Worm (Caenorhabditis elegans): Measurements from ENCODE around the gene R04D3.2.

ce11 chrX:13288715-13289114 lies 2.3 kb upstream of the R04D3.2 start, which contains the start of gene R04D3.4:
- TF ChIP-seq nhr-12 (tag; optimal IDR thresholded peaks at IDR 0.05) = no peak
- no peak for TF ChIP-seq mls-2 (tag; optimal IDR thresholded peaks at IDR 0.05)
- no peak for TF ChIP-seq unc-62 (GFP tag; optimal IDR thresholded peaks at IDR 0.05)
- TF ChIP-seq mab-5 (tag; optimal IDR thresholded peaks at IDR 0.05) = no peak
- no peak for TF ChIP-seq snpc-4 (tag; optimal IDR thresholded peaks at IDR 0.05)
- TF ChIP-seq unc-120 (tag; optimal IDR thresholded peaks at IDR 0.05; ENCODE audit: poor library complexity, severe bottlenecking) = no peak
- TF ChIP-seq flh-1 (GFP tag; optimal IDR thresholded peaks at IDR 0.05) = no peak
- TF ChIP-seq mep-1 (tag; optimal IDR thresholded peaks at IDR 0.05) = no peak
- TF ChIP-seq unc-39 (tag; optimal IDR thresholded peaks at IDR 0.05) = no peak
- TF ChIP-seq elt-3 (tag; optimal IDR thresholded peaks at IDR 0.05) = no peak
- no peak for TF ChIP-seq nhr-76 (tag; optimal IDR thresholded peaks at IDR 0.05)

All from whole organism, mixed stage, embryonic.